Worm (Caenorhabditis elegans) whole organism, L2 larva: ENCODE measurements around the gene ztf-18.

Experiments used
- alr-1 ChIP-seq: fragments of 150-350 bp; optimal IDR thresholded peaks from 2 replicates; lab custom pipeline; 2014; ENCODE audit warnings: missing biosample characterization, missing genetic modification characterization
- ama-1 ChIP-seq: fragments of 150-350 bp; optimal IDR thresholded peaks from 2 replicates; lab custom pipeline; 2018; ENCODE audit warnings: inconsistent platforms
- egl-27 ChIP-seq: sonication (generic microtip); optimal IDR thresholded peaks from 3 replicates; lab custom pipeline; 2017; ENCODE audit warnings: missing biosample characterization, missing genetic modification reagents, missing genetic modification characterization
- elt-1 ChIP-seq: fragments of 150-350 bp; optimal IDR thresholded peaks from 2 replicates; lab custom pipeline; 2014; ENCODE audit warnings: missing biosample characterization, missing genetic modification characterization
- lin-39 ChIP-seq: fragments of 150-350 bp; optimal IDR thresholded peaks from 2 replicates; lab custom pipeline; 2014; ENCODE audit warnings: missing biosample characterization, missing genetic modification reagents, missing genetic modification characterization
- lsy-2 ChIP-seq, 2 experiments: fragments of 150-350 bp in 1 of 2; sonication (generic microtip) in 1 of 2; optimal IDR thresholded peaks; 2 replicates each; lab custom pipeline; 2014 to 2017; ENCODE audit warnings: missing biosample characterization in 2 of 2, missing genetic modification characterization in 2 of 2
- nhr-77 ChIP-seq: fragments of 150-350 bp; optimal IDR thresholded peaks from 2 replicates; lab custom pipeline; 2014; ENCODE audit warnings: missing biosample characterization, missing genetic modification characterization
- skn-1 ChIP-seq: sonication (generic microtip); optimal IDR thresholded peaks from 2 replicates; lab custom pipeline; 2017; ENCODE audit warnings: missing biosample characterization, missing genetic modification characterization
- sma-9 ChIP-seq, 2 experiments: fragments of 150-350 bp in 1 of 2; sonication (generic microtip) in 1 of 2; optimal IDR thresholded peaks; 2 replicates each; lab custom pipeline; 2014 to 2016; ENCODE audit warnings: missing genetic modification characterization in 2 of 2, mild to moderate bottlenecking in 1 of 2, missing biosample characterization in 1 of 2, missing compliant biosample characterization in 1 of 2, missing genetic modification reagents in 1 of 2, moderate library complexity in 1 of 2
- snpc-4 ChIP-seq: fragments of 150-350 bp; optimal IDR thresholded peaks from 2 replicates; lab custom pipeline; 2014; ENCODE audit warnings: missing biosample characterization, missing genetic modification characterization
- unc-39 ChIP-seq: fragments of 150-350 bp; optimal IDR thresholded peaks from 2 replicates; lab custom pipeline; 2014; ENCODE audit warnings: missing biosample characterization, missing genetic modification characterization
- unc-55 ChIP-seq: fragments of 150-350 bp; sonication (generic microtip); optimal IDR thresholded peaks from 3 replicates; lab custom pipeline; 2014; ENCODE audit warnings: missing biosample characterization, missing genetic modification reagents, missing genetic modification characterization
- unc-62 ChIP-seq: fragments of 150-350 bp; optimal IDR thresholded peaks from 2 replicates; lab custom pipeline; 2014; ENCODE audit warnings: missing biosample characterization, missing genetic modification reagents, missing genetic modification characterization

ce11 chrIII:881460-881859 is 14.1 kb downstream of the ztf-18 start:
- TF ChIP-seq nhr-77 (tag; lab: Kevin White, UChicago) (no peak), lsy-2 (tag; optimal IDR thresholded peaks at IDR 0.05; lab: Kevin White, UChicago) (no peak), snpc-4 (tag; lab: Kevin White, UChicago) (no peak), lin-39 (no peak), unc-55 (GFP tag; lab: Kevin White, UChicago) (no peak), egl-27 (tag; lab: Kevin White, UChicago) (no peak), sma-9 (GFP tag; optimal IDR thresholded peaks at IDR 0.05; lab: Kevin White, UChicago) (no peak), sma-9 (tag; optimal IDR thresholded peaks at IDR 0.05; lab: Kevin White, UChicago) (no peak), unc-39 (tag; lab: Kevin White, UChicago) (no peak), alr-1 (tag; lab: Kevin White, UChicago) (no peak), skn-1 (tag; lab: Kevin White, UChicago) (no peak), unc-62 (no peak), elt-1 (tag; lab: Kevin White, UChicago) (no peak), ama-1 (no peak)
